Worm (Caenorhabditis elegans) whole organism, early embryonic: ENCODE data around the gene C53C7.3.

Source experiments
- F13C5.2 ChIP-seq: sonication (generic microtip); optimal IDR thresholded peaks from 2 replicates; lab custom pipeline; 2017; ENCODE audit warnings: mild to moderate bottlenecking, missing genetic modification characterization, inconsistent platforms, missing compliant biosample characterization
- aly-1 ChIP-seq: sonication (generic microtip); optimal IDR thresholded peaks from 2 replicates; lab custom pipeline; 2016; ENCODE audit warnings: missing genetic modification characterization, missing compliant biosample characterization
- ceh-13 ChIP-seq: fragments of 200-800 bp; sonication (Bioruptor generic); optimal IDR thresholded peaks from 2 replicates; lab custom pipeline; 2018; ENCODE audit warnings: mild to moderate bottlenecking, missing genetic modification characterization, missing compliant biosample characterization
- flt-1 ChIP-seq: fragments of 200-800 bp; sonication (Bioruptor generic); IDR thresholded peaks from 2 replicates; pipeline ENCODE4 v1.3.6; 2022; ENCODE audit warnings: missing genetic modification characterization, missing compliant biosample characterization
- hmbx-1 ChIP-seq: sonication (generic microtip); optimal IDR thresholded peaks from 2 replicates; lab custom pipeline; 2016; ENCODE audit warnings: mild to moderate bottlenecking, missing genetic modification characterization, missing compliant biosample characterization
- hnd-1 ChIP-seq: sonication (generic microtip); optimal IDR thresholded peaks from 2 replicates; lab custom pipeline; 2016; ENCODE audit warnings: missing genetic modification characterization, missing compliant biosample characterization
- pes-1 ChIP-seq: fragments of 200-800 bp; sonication (Bioruptor generic); IDR thresholded peaks from 2 replicates; pipeline ENCODE4 v1.3.6; 2022; ENCODE audit warnings: missing genetic modification reagents, missing genetic modification characterization, missing compliant biosample characterization
- tbx-37 ChIP-seq: fragments of 200-800 bp; sonication (Bioruptor generic); conservative IDR thresholded peaks from 2 replicates; pipeline ENCODE4 v1.3.6; 2022; ENCODE audit warnings: missing genetic modification reagents, missing genetic modification characterization, missing compliant biosample characterization
- tra-4 ChIP-seq: sonication (generic microtip); optimal IDR thresholded peaks from 2 replicates; lab custom pipeline; 2017; ENCODE audit warnings: missing genetic modification characterization, missing compliant biosample characterization

DNA sequence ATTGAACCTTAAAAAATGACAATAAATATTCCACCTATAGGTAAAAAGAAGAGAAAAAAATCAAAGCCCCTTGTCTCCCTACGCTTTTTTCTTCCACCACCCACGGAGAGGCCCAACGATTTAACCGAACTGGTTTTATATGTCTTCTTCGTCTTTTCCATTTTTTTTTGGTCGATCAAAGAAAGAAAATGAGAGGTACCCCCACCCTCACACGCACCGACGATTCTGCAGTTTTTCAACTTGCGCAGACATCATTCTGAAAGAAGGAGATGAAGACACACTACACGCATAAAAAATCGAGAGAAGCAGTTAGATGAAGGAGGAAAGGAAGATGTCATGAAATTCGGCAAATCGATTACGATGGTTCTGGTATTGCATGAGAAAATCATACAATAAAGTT lies 34.0 kb upstream of the C53C7.3 start:
- TF ChIP-seq pes-1 (GFP tag; lab: Robert Waterston, UW), result no peak
- TF ChIP-seq F13C5.2 (tag; lab: Kevin White, UChicago), result no peak
- no peak for TF ChIP-seq hmbx-1
- TF ChIP-seq tra-4 (tag; lab: Kevin White, UChicago), result no peak
- no peak for TF ChIP-seq ceh-13 (GFP tag; lab: Kevin White, UChicago)
- no peak for TF ChIP-seq hnd-1 (tag; lab: Kevin White, UChicago)
- no peak for TF ChIP-seq flt-1 (GFP tag; lab: Robert Waterston, UW)
- no peak for TF ChIP-seq aly-1
- TF ChIP-seq tbx-37 (GFP tag; lab: Robert Waterston, UW), result no peak
